Worm (Caenorhabditis elegans): Measurements from ENCODE around the gene Y71H2AM.3.

Y71H2AM.3 gene

DNA sequence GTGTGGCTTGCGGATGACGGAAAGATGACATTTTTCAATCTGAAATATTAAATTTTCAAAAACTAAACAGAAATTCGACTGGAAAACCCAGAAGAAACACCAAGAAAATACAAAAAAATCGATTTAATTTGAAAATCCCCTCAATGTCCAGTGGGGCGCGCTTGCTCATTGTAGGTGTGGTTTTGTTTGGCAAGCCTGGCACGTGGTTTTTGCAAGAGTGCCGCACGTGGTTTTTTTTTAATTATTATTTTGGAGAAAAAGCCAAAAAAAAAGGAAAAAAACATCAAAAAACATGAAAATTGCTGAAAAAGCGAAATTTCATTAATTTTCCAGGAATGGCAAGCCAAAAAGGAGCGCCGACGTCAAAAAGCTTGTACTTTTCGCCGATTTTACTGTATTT, 36.6 kb upstream of the Y71H2AM.3 start, which contains the start of gene swsn-3 (continued):
- TF ChIP-seq hlh-11 (tag; optimal IDR thresholded peaks at IDR 0.05), result peak; percentile 60
- TF ChIP-seq lsy-2 (tag; optimal IDR thresholded peaks at IDR 0.05), result peak; percentile 20 to 94
- peak; percentile 77 for TF ChIP-seq hmg-1.1 (GFP tag; IDR thresholded peaks at IDR 0.05)
- peak in 1 of 2 experiments; percentile 36 for TF ChIP-seq daf-16 (GFP tag; optimal IDR thresholded peaks at IDR 0.05)
- TF ChIP-seq daf-16 (tag; optimal IDR thresholded peaks at IDR 0.05), result peak; percentile 54
- TF ChIP-seq nhr-76 (tag; optimal IDR thresholded peaks at IDR 0.05), result no peak
- TF ChIP-seq daf-19 (GFP tag; conservative IDR thresholded peaks at IDR 0.05), result no peak
- TF ChIP-seq saeg-2 (GFP tag; IDR thresholded peaks at IDR 0.05), result no peak
- TF ChIP-seq F44E2.7 (GFP tag; IDR thresholded peaks at IDR 0.05), result no peak
- TF ChIP-seq nhr-42 (GFP tag; IDR thresholded peaks at IDR 0.05), result 0 out of 2 replicates have a peak, but pooled peaks have one; percentile 32
- peak; percentile 70 for TF ChIP-seq nhr-102 (tag; optimal IDR thresholded peaks at IDR 0.05)
- peak; percentile 20 for TF ChIP-seq R02D3.7 (tag; optimal IDR thresholded peaks at IDR 0.05)
- peak; percentile 49; the same call in 1 of the 2 replicates for TF ChIP-seq dmd-6 (GFP tag; IDR thresholded peaks at IDR 0.05)
- peak; percentile 25 to 63 for TF ChIP-seq mdl-1 (tag; optimal IDR thresholded peaks at IDR 0.05)
- 0 out of 2 replicates have a peak, but pooled peaks have one; percentile 20 for TF ChIP-seq php-3 (GFP tag; IDR thresholded peaks at IDR 0.05)
- TF ChIP-seq spr-3 (GFP tag; optimal IDR thresholded peaks at IDR 0.05), result peak; percentile 48
- TF ChIP-seq attf-4 (tag; optimal IDR thresholded peaks at IDR 0.05), result no peak
- TF ChIP-seq madf-9 (GFP tag; conservative IDR thresholded peaks at IDR 0.05), result peak; percentile 50; the same call in 1 of the 2 replicates
- TF ChIP-seq unc-62 (GFP tag; optimal IDR thresholded peaks at IDR 0.05 in 1 of 2), result no peak
- TF ChIP-seq unc-62 (tag; optimal IDR thresholded peaks at IDR 0.05), result no peak
- TF ChIP-seq arid-1 (GFP tag; conservative IDR thresholded peaks at IDR 0.05), result peak; percentile 89
- 0 out of 2 replicates have a peak, but pooled peaks have one; percentile 19 for TF ChIP-seq mxl-2 (GFP tag; conservative IDR thresholded peaks at IDR 0.05)
- TF ChIP-seq zag-1 (tag; optimal IDR thresholded peaks at IDR 0.05), result no peak
- peak; percentile 18 for TF ChIP-seq fkh-10 (GFP tag; optimal IDR thresholded peaks at IDR 0.05)
- TF ChIP-seq lin-15B (tag; optimal IDR thresholded peaks at IDR 0.05), result peak; percentile 74
- TF ChIP-seq pha-4 (GFP tag; IDR thresholded peaks at IDR 0.05), result peak; percentile 83
- no peak for TF ChIP-seq pha-4 (tag; optimal IDR thresholded peaks at IDR 0.05)
- TF ChIP-seq ceh-20 (GFP tag; IDR thresholded peaks at IDR 0.05), result no peak
- peak; percentile 64 for TF ChIP-seq Y48G9A.11 (GFP tag; IDR thresholded peaks at IDR 0.05)
- TF ChIP-seq dpl-1 (GFP tag; optimal IDR thresholded peaks at IDR 0.05), result peak; percentile 84
- no peak for TF ChIP-seq dmd-9 (GFP tag; IDR thresholded peaks at IDR 0.05)
- TF ChIP-seq snpc-1.2 (GFP tag; IDR thresholded peaks at IDR 0.05), result peak; percentile 60; the same call in 1 of the 2 replicates
- TF ChIP-seq lin-38 (GFP tag; IDR thresholded peaks at IDR 0.05), result peak; percentile 97
- peak; percentile 7 for TF ChIP-seq nhr-11 (tag; optimal IDR thresholded peaks at IDR 0.05)
- TF ChIP-seq dve-1 (tag; optimal IDR thresholded peaks at IDR 0.05; ENCODE audit: insufficient read depth), result peak; percentile 86
- peak; percentile 16 for TF ChIP-seq sdz-12 (GFP tag; optimal IDR thresholded peaks at IDR 0.05)

DNA sequence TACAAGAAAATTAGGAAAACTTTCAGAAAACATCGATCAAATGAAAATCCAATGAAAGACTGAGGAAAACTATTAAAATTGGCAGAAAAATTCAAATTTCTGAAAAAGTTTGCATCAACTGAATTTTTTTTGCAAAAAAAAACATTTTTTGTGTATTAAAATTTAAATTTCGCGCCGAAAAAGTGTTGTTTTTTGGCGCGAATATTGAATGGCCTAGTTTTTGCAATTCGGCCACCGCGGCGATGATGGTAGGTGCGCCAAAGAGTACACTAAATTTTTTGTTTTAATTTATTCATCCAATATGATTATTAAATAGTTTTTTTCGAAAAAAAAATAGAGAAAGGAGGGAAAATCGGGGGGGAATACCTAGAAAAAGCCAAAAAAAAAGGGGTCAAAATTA, 36.2 kb upstream of the Y71H2AM.3 start:
- no peak for TF ChIP-seq daf-12 (tag; optimal IDR thresholded peaks at IDR 0.05)
- TF ChIP-seq ama-1 (optimal IDR thresholded peaks at IDR 0.05), result no peak
- TF ChIP-seq F26F4.8 (GFP tag; conservative IDR thresholded peaks at IDR 0.05), result no peak
- peak; percentile 78 for TF ChIP-seq aha-1 (tag)
- TF ChIP-seq dpl-1 (GFP tag; optimal IDR thresholded peaks at IDR 0.05), result peak; percentile 10

DNA sequence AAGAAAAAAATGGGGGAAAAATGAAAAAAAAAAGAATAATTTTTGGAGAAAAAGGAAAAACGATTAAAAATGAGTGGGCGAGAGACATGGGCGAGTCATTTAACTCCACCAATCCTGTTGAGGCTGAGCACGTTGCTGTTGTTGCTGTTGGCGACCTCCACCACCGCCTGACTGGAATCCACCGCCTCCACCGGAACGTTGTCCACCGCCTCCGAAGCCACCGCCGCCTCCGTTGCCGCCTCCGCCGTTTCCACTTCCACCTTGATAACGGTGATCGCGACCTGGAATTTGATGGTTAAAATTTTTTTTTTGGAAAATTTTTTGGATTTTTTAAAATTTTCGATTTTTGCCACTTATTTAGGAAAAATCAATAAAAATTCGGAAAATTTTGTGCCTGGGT, 34.5 kb upstream of the Y71H2AM.3 start:
- TF ChIP-seq set-16 (GFP tag; IDR thresholded peaks at IDR 0.05), result peak; percentile 85
- TF ChIP-seq egl-43 (GFP tag; IDR thresholded peaks at IDR 0.05), result 0 out of 2 replicates have a peak, but pooled peaks have one; percentile 7
- TF ChIP-seq lin-13 (GFP tag; optimal IDR thresholded peaks at IDR 0.05), result no peak
- TF ChIP-seq gei-8 (GFP tag; optimal IDR thresholded peaks at IDR 0.05), result no peak

Measured in whole organism, L4 larva.